Worm (Caenorhabditis elegans): ENCODE measurements around the gene grl-10.

The grl-10 gene

ce11 chrV:7744068-7744467 is 30.3 kb upstream of the grl-10 start (continued):
- TF ChIP-seq mes-4 (tag; optimal IDR thresholded peaks at IDR 0.05) = no peak
- TF ChIP-seq F10E7.11 (tag; optimal IDR thresholded peaks at IDR 0.05) = no peak
- no peak for TF ChIP-seq T26A5.8 (tag; optimal IDR thresholded peaks at IDR 0.05)
- no peak for TF ChIP-seq fkh-3 (tag; optimal IDR thresholded peaks at IDR 0.05)
- TF ChIP-seq mxl-1 (tag; optimal IDR thresholded peaks at IDR 0.05) = no peak
- TF ChIP-seq aptf-2 (GFP tag; conservative IDR thresholded peaks at IDR 0.05) = no peak
- no peak for TF ChIP-seq attf-5 (GFP tag; optimal IDR thresholded peaks at IDR 0.05)
- no peak for TF ChIP-seq rpc-1 (optimal IDR thresholded peaks at IDR 0.05)
- no peak for TF ChIP-seq rpc-1 (tag; optimal IDR thresholded peaks at IDR 0.05)
- peak; percentile 11 for TF ChIP-seq madf-10 (tag; optimal IDR thresholded peaks at IDR 0.05)
- TF ChIP-seq zim-3 (tag; optimal IDR thresholded peaks at IDR 0.05) = no peak
- no peak for TF ChIP-seq Y79H2A.3 (GFP tag; conservative IDR thresholded peaks at IDR 0.05)
- TF ChIP-seq F52B5.7 (tag; optimal IDR thresholded peaks at IDR 0.05) = no peak
- 0 out of 2 replicates have a peak, but pooled peaks have one; percentile 11 for TF ChIP-seq lir-1 (GFP tag; conservative IDR thresholded peaks at IDR 0.05)
- TF ChIP-seq ztf-3 (GFP tag; optimal IDR thresholded peaks at IDR 0.05) = no peak
- no peak for TF ChIP-seq dpff-1 (tag; optimal IDR thresholded peaks at IDR 0.05)
- no peak for TF ChIP-seq B0035.1 (tag; optimal IDR thresholded peaks at IDR 0.05)
- TF ChIP-seq tbp1 (GFP tag; optimal IDR thresholded peaks at IDR 0.05) = peak; percentile 59
- no peak for TF ChIP-seq F22D6.2 (tag; optimal IDR thresholded peaks at IDR 0.05)
- TF ChIP-seq gei-17 (GFP tag; optimal IDR thresholded peaks at IDR 0.05) = no peak
- TF ChIP-seq ZK185.1 (tag; optimal IDR thresholded peaks at IDR 0.05; ENCODE audit: poor library complexity, severe bottlenecking) = peak; percentile 21
- TF ChIP-seq repo-1 (tag; optimal IDR thresholded peaks at IDR 0.05) = peak; percentile 54
- no peak for TF ChIP-seq pbrm-1 (GFP tag; IDR thresholded peaks at IDR 0.05)
- TF ChIP-seq ceh-100 (GFP tag; IDR thresholded peaks at IDR 0.05) = no peak
- peak; percentile 98 for TF ChIP-seq ets-4 (GFP tag; optimal IDR thresholded peaks at IDR 0.05)
- no peak for TF ChIP-seq attf-6 (GFP tag; IDR thresholded peaks at IDR 0.05)
- 0 out of 2 replicates have a peak, but pooled peaks have one; percentile 28 for TF ChIP-seq mcd-1 (GFP tag; IDR thresholded peaks at IDR 0.05)
- TF ChIP-seq ztf-26 (tag; optimal IDR thresholded peaks at IDR 0.05) = no peak
- TF ChIP-seq F23B12.7 (tag; optimal IDR thresholded peaks at IDR 0.05; ENCODE audit: insufficient read depth) = no peak
- TF ChIP-seq ama-1 (optimal IDR thresholded peaks at IDR 0.05) = no peak
- TF ChIP-seq ama-1 (GFP tag; optimal IDR thresholded peaks at IDR 0.05) = no peak
- TF ChIP-seq nfyb-1 (GFP tag; IDR thresholded peaks at IDR 0.05) = peak; percentile 20; the same call in 1 of the 2 replicates
- no peak for TF ChIP-seq bed-1 (GFP tag; IDR thresholded peaks at IDR 0.05)
- no peak for TF ChIP-seq ceh-27 (GFP tag; optimal IDR thresholded peaks at IDR 0.05)
- TF ChIP-seq Y53G8AR.9 (GFP tag; conservative IDR thresholded peaks at IDR 0.05) = 0 out of 2 replicates have a peak, but pooled peaks have one; percentile 47
- TF ChIP-seq egl-44 (GFP tag; IDR thresholded peaks at IDR 0.05) = peak; percentile 70; the same call in 1 of the 2 replicates
- TF ChIP-seq akir-1 (GFP tag; optimal IDR thresholded peaks at IDR 0.05) = no peak
- TF ChIP-seq ceh-79 (tag; optimal IDR thresholded peaks at IDR 0.05) = no peak
- no peak for TF ChIP-seq unc-130 (GFP tag; optimal IDR thresholded peaks at IDR 0.05)
- TF ChIP-seq hmg-1.2 (GFP tag; IDR thresholded peaks at IDR 0.05) = no peak
- no peak for TF ChIP-seq rcor-1 (GFP tag; IDR thresholded peaks at IDR 0.05)
- TF ChIP-seq lin-54 (GFP tag; optimal IDR thresholded peaks at IDR 0.05) = peak; percentile 25
- no peak for TF ChIP-seq lag-1 (GFP tag; IDR thresholded peaks at IDR 0.05)
- TF ChIP-seq T07F8.4 (tag; optimal IDR thresholded peaks at IDR 0.05) = no peak
- no peak for TF ChIP-seq D2030.7 (GFP tag; IDR thresholded peaks at IDR 0.05)
- TF ChIP-seq madf-3 (GFP tag; IDR thresholded peaks at IDR 0.05) = no peak
- TF ChIP-seq F49E8.2 (tag; optimal IDR thresholded peaks at IDR 0.05; ENCODE audit: insufficient read depth) = no peak
- no peak for TF ChIP-seq nhr-120 (GFP tag; IDR thresholded peaks at IDR 0.05)
- no peak for TF ChIP-seq F37B4.10 (GFP tag; IDR thresholded peaks at IDR 0.05)
- TF ChIP-seq ceh-58 (GFP tag; IDR thresholded peaks at IDR 0.05) = no peak
- TF ChIP-seq ztf-6 (GFP tag; IDR thresholded peaks at IDR 0.05) = no peak
